Worm (Caenorhabditis elegans) whole organism, L4/young adult: ENCODE results near the gene srh-200.

Source experiments
- W03F9.2 ChIP-seq: fragments of 150-350 bp; optimal IDR thresholded peaks from 2 replicates; lab custom pipeline; 2014; ENCODE audit warnings: missing biosample characterization, missing genetic modification characterization
- dao-5 ChIP-seq: sonication (generic microtip); optimal IDR thresholded peaks from 2 replicates; lab custom pipeline; 2016; ENCODE audit warnings: missing genotype, missing genetic modification characterization, moderate library complexity, missing compliant biosample characterization
- him-1 ChIP-seq: sonication (generic microtip); optimal IDR thresholded peaks from 2 replicates; lab custom pipeline; 2016; ENCODE audit warnings: missing genotype, missing genetic modification reagents, missing genetic modification characterization, missing compliant biosample characterization

The srh-200 gene

DNA sequence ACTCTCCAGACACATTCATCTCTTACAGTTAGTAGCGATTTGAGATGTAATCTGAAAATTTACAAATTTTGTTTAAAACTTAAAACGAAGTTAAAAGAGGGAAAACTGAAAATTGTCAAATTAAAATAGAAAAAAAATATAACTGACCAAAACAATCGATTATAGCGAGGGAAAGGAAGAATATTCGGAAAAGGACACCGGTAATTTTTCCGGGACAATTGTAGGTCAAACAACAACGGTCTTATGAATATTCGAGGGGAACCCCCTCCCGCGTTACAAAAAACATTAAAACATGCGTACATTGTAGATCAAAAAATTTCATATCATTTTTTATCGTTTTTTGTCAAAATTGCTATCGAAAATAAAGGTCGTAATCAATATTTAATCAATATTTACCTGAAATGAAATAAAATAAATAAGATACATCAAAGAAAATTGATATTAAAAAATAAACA is 31.4 kb downstream of the srh-200 start, which contains the start of gene C50E3.12:
Gene C50E3.12, minus strand, starts transcription at position 51 of the 455 bp plus-strand sequence.
- TF ChIP-seq dao-5 (tag; lab: Kevin White, UChicago): no peak
- TF ChIP-seq him-1 (tag; lab: Kevin White, UChicago): no peak
- no peak for TF ChIP-seq W03F9.2 (tag; lab: Kevin White, UChicago)

DNA sequence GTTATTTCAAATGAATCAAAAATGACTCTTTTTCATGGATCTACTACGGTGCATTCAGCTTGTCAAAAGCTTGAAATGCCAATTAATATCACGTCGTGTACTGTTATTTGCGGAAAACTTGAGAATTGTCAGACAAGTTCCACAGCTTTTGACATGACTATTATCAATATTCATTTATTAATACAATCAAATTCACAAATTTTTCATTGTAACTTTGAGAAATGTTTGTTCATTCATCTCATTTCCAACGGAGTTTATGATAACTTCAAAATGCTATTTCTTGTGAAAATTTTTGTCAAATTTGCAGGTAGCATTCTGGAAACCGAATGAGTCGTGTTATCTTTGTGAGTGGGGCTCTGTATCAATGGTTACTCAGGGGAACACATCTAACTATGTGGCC is 35.4 kb downstream of the srh-200 start, which contains the start of gene C50E3.15:
Gene C50E3.15, plus strand, starts transcription at position 301 of the 400 bp plus-strand sequence.
- TF ChIP-seq dao-5 (tag; lab: Kevin White, UChicago) (no peak), W03F9.2 (tag; lab: Kevin White, UChicago) (no peak), him-1 (tag; lab: Kevin White, UChicago) (no peak)

DNA sequence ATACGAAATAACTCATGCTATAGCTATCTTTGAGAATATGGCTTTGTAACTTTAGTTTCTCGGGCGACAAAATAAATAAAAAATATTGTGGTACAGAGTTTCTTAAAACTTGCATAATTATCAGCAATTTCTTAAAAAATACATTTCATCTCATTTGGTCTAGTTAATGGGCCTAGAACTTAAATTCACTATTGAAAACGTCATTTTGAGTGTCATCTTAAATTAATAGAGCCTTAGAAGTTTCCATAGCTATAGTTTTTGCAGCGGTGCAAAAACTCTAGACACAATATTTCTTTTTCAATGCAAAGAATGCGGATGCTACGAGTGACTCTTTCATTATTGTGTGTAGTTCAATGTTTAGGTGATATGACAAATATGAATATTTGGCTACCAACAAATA is 41.4 kb downstream of the srh-200 start, which contains the start of gene clec-215:
Gene clec-215, plus strand, starts transcription at position 301 of the 400 bp plus-strand sequence.
- TF ChIP-seq W03F9.2 (tag; lab: Kevin White, UChicago) (no peak), dao-5 (tag; lab: Kevin White, UChicago) (no peak), him-1 (tag; lab: Kevin White, UChicago) (no peak)

DNA sequence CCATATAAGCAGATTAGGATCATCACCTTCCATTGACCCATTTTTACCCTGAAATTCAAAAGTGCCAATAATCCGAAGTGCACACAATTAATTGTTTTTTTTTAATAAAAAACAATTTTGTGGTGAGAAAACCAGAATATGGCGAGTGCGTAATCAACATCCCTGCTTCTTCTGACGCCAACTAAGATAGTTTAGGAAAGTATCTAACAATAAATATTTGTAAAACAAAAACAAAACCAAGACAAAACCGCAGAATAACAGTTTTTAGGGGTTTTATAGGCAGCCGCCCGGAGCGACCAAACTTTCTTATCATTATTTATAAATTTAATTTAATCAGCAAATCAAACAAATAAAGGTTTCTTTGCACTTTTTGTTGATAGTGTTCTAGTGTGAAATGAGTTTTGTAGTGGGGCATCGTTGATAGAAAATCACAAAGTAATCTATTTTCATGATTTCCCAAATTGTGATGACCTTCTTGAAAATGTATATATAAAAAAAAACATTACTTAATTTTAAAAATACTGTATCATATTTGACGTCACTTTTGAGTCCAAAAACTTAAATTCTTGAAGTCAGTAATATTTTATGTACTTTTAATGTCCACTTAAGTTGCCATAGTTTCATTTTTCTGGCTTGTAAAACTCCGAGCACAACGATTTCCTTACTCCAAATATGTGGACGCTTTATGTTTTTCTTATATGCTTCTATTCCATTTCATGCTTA is 43.6 kb downstream of the srh-200 start, which contains the start of the genes folt-3 and clec-214:
Gene folt-3, minus strand, starts transcription at position 51 of the 723 bp plus-strand sequence.
Gene clec-214, plus strand, starts transcription at position 673 of the 723 bp plus-strand sequence.
- TF ChIP-seq W03F9.2 (tag; lab: Kevin White, UChicago): no peak
- no peak for TF ChIP-seq him-1 (tag; lab: Kevin White, UChicago)
- no peak for TF ChIP-seq dao-5 (tag; lab: Kevin White, UChicago)

DNA sequence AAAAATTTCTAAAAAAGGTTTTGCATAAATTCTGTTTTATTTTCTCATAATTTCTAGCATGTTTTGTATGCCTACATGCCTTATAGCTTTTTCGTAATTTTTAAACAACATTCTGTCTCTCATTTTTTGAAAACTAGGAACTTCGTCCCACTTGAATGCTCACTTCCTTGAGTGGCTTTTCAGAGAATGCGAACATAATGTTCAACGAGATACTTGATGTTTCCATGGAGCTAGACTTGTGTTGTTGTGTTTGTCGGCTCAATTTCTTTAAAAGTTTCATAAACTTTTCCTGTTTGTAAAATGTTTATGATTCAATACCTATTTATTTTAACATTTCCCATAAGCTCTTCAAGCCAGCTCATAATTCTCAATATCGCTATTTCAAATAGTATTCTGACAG is 48.6 kb downstream of the srh-200 start, which contains the start of gene clec-213:
Gene clec-213, plus strand, starts transcription at position 301 of the 400 bp plus-strand sequence.
- TF ChIP-seq W03F9.2 (tag; lab: Kevin White, UChicago) (no peak), him-1 (tag; lab: Kevin White, UChicago) (no peak), dao-5 (tag; lab: Kevin White, UChicago) (no peak)

DNA sequence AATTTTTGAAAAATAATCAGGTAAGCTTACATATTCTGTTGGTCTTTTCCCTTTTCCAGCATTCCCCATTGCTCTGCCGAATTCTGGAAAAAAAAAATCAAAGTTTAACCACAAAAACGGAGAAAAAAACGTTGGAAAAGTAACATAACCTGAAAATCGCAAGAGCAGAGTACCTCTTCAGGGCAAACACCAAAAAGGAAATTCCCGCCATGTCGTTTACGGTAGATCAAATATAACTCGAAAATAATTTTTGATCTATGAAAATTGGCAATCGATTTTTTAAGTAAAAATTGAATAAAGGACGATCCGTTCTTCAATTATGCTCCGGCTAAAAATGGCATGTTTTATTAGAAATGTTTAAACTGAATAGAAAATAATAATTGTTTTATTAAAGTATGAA is 50.1 kb downstream of the srh-200 start, which contains the start of gene C50E3.11:
Gene C50E3.11, minus strand, starts transcription at position 83 of the 400 bp plus-strand sequence.
- TF ChIP-seq him-1 (tag; lab: Kevin White, UChicago) (no peak), dao-5 (tag; lab: Kevin White, UChicago) (no peak), W03F9.2 (tag; lab: Kevin White, UChicago) (no peak)
